Fruit fly (Drosophila melanogaster): ENCODE results near the gene abs.

The abs gene

dm6 chr3R:4281119-4281861, 48.4 kb downstream of the abs start:
- no peak for TF ChIP-seq CTCF (optimal IDR thresholded peaks at IDR 0.05)
- no peak for TF ChIP-seq CG8478 (optimal IDR thresholded peaks at IDR 0.05)

- TF ChIP-seq CG8478 (optimal IDR thresholded peaks at IDR 0.05), result no peak
- TF ChIP-seq CTCF (optimal IDR thresholded peaks at IDR 0.05), result no peak
Observed at dm6 chr3R:4282207-4282606, 49.4 kb downstream of the abs start.

- TF ChIP-seq CG8478 (optimal IDR thresholded peaks at IDR 0.05) (no peak), CTCF (optimal IDR thresholded peaks at IDR 0.05) (no peak)
Observed at dm6 chr3R:4284376-4284953, 51.6 kb downstream of the abs start.

Measured in S2 (cell line).